Fruit fly (Drosophila melanogaster) whole organism, wandering third instar larva: ENCODE data around the gene loqs.

ENCODE experiments used
- CG9705 ChIP-seq: fragments of 200-800 bp; sonication (Bioruptor generic); optimal IDR thresholded peaks from 2 replicates; lab custom pipeline; 2018; ENCODE audit warnings: missing biosample characterization, mild to moderate bottlenecking, missing genetic modification characterization
- CrebA ChIP-seq: fragments of 200-800 bp; sonication (Bioruptor generic); optimal IDR thresholded peaks from 2 replicates; lab custom pipeline; 2016; ENCODE audit warnings: missing biosample characterization, mild to moderate bottlenecking, missing genetic modification characterization, borderline replicate concordance
- Dfd ChIP-seq: fragments of >200 bp; optimal IDR thresholded peaks from 2 replicates; lab custom pipeline; 2017; ENCODE audit warnings: missing biosample characterization, missing genetic modification characterization
- Dif ChIP-seq: fragments of 200-275, 200-300 bp; sonication (Bioruptor generic); optimal IDR thresholded peaks from 2 replicates; lab custom pipeline; 2018; ENCODE audit warnings: missing biosample characterization, missing genetic modification characterization; ENCODE audit not compliant: partially characterized antibody
- GATAd ChIP-seq: sonication (Bioruptor generic); optimal IDR thresholded peaks from 2 replicates; lab custom pipeline; 2016; ENCODE audit warnings: missing biosample characterization, missing genetic modification characterization
- HLH106 ChIP-seq: fragments of 200-800 bp; optimal IDR thresholded peaks from 3 replicates; lab custom pipeline; 2019; ENCODE audit warnings: missing biosample characterization, mild to moderate bottlenecking, missing genetic modification characterization, moderate library complexity
- Hr78 ChIP-seq: fragments of >200 bp; optimal IDR thresholded peaks from 2 replicates; lab custom pipeline; 2017; ENCODE audit warnings: missing biosample characterization, missing genetic modification characterization
- Hr83 ChIP-seq: fragments of 200-300 bp; sonication (Bioruptor generic); optimal IDR thresholded peaks from 2 replicates; lab custom pipeline; 2016; ENCODE audit warnings: missing biosample characterization, mild to moderate bottlenecking, missing genetic modification characterization, moderate library complexity; ENCODE audit not compliant: poor library complexity, severe bottlenecking
- Jra ChIP-seq: sonication (Bioruptor generic); optimal IDR thresholded peaks from 2 replicates; lab custom pipeline; 2016; ENCODE audit warnings: missing biosample characterization, missing genetic modification characterization
- Myc ChIP-seq: fragments of >200 bp; optimal IDR thresholded peaks from 2 replicates; lab custom pipeline; 2017
- N ChIP-seq: fragments of >200 bp; optimal IDR thresholded peaks from 2 replicates; lab custom pipeline; 2018; ENCODE audit warnings: missing biosample characterization, missing external identifiers, missing genetic modification characterization
- OdsH ChIP-seq: fragments of 200-800 bp; sonication (Bioruptor generic); optimal IDR thresholded peaks from 2 replicates; lab custom pipeline; 2016; ENCODE audit warnings: missing biosample characterization, mild to moderate bottlenecking, missing genetic modification characterization
- Rel ChIP-seq, 2 experiments: fragments of 200-800 bp; sonication (Bioruptor generic) in 1 of 2; optimal IDR thresholded peaks; 2 replicates in 1 of 2; 3 replicates in 1 of 2; lab custom pipeline; 2016 to 2019; ENCODE audit warnings: mild to moderate bottlenecking in 2 of 2, missing biosample characterization in 2 of 2, missing genetic modification characterization in 2 of 2, moderate library complexity in 1 of 2
- Sp1 ChIP-seq: fragments of 200-800 bp; sonication (Bioruptor generic); optimal IDR thresholded peaks from 3 replicates; lab custom pipeline; 2019; ENCODE audit warnings: missing biosample characterization, mild to moderate bottlenecking, missing genetic modification characterization, moderate library complexity
- Vsx2 ChIP-seq: fragments of 200-300, 225-300 bp; sonication (Bioruptor generic); optimal IDR thresholded peaks from 2 replicates; lab custom pipeline; 2018; ENCODE audit warnings: missing biosample characterization, missing genetic modification characterization; ENCODE audit not compliant: partially characterized antibody
- brk ChIP-seq: fragments of 200-800 bp; sonication (Bioruptor generic); optimal IDR thresholded peaks from 2 replicates; lab custom pipeline; 2016; ENCODE audit warnings: missing biosample characterization, mild to moderate bottlenecking, missing genetic modification characterization
- dl ChIP-seq, 2 experiments: fragments of 175-275, 200-275 bp in 1 of 2; fragments of 200-275 bp in 1 of 2; sonication (Bioruptor generic); optimal IDR thresholded peaks; lab custom pipeline; 2018; ENCODE audit warnings: mild to moderate bottlenecking in 2 of 2, missing biosample characterization in 2 of 2, missing genetic modification characterization in 2 of 2, moderate library complexity in 2 of 2; ENCODE audit not compliant: partially characterized antibody in 2 of 2, insufficient read depth in 1 of 2
- dmrt93B ChIP-seq: fragments of 200-800 bp; sonication (Bioruptor generic); optimal IDR thresholded peaks from 2 replicates; lab custom pipeline; 2018; ENCODE audit warnings: missing biosample characterization, mild to moderate bottlenecking, missing genetic modification characterization
- dsf ChIP-seq: sonication (Bioruptor generic); optimal IDR thresholded peaks from 2 replicates; lab custom pipeline; 2016; ENCODE audit warnings: missing biosample characterization, missing genetic modification characterization, borderline replicate concordance
- ey ChIP-seq: fragments of 200-800 bp; sonication (Bioruptor generic); optimal IDR thresholded peaks from 2 replicates; lab custom pipeline; 2016; ENCODE audit warnings: missing biosample characterization, missing genetic modification characterization
- foxo ChIP-seq, 2 experiments: fragments of 200-800 bp; sonication (Bioruptor generic); optimal IDR thresholded peaks; 2 replicates in 1 of 2; 3 replicates in 1 of 2; lab custom pipeline; 2016 to 2017; ENCODE audit warnings: missing biosample characterization in 2 of 2, missing genetic modification characterization in 2 of 2
- h ChIP-seq: fragments of 200-800 bp; sonication (Bioruptor generic); optimal IDR thresholded peaks from 3 replicates; lab custom pipeline; 2016; ENCODE audit warnings: missing biosample characterization, mild to moderate bottlenecking, missing genetic modification characterization
- jim ChIP-seq: fragments of 175-275, 200-325 bp; sonication (Bioruptor generic); optimal IDR thresholded peaks from 2 replicates; lab custom pipeline; 2016; ENCODE audit warnings: missing biosample characterization, mild to moderate bottlenecking, missing genetic modification characterization
- lola ChIP-seq: fragments of >200 bp; optimal IDR thresholded peaks from 2 replicates; lab custom pipeline; 2017; ENCODE audit warnings: missing biosample characterization, missing genetic modification characterization
- pan ChIP-seq: fragments of >200 bp; optimal IDR thresholded peaks from 2 replicates; lab custom pipeline; 2017
- psq ChIP-seq: fragments of 200-800 bp; sonication (Bioruptor generic); optimal IDR thresholded peaks from 3 replicates; lab custom pipeline; 2017; ENCODE audit warnings: missing biosample characterization, mild to moderate bottlenecking, missing genetic modification characterization, moderate library complexity
- rgr ChIP-seq: fragments of 200-800 bp; sonication (Bioruptor generic); optimal IDR thresholded peaks from 3 replicates; lab custom pipeline; 2016; ENCODE audit warnings: missing biosample characterization, mild to moderate bottlenecking, missing genetic modification characterization
- sv ChIP-seq: fragments of 200-800 bp; sonication (Bioruptor generic); optimal IDR thresholded peaks from 3 replicates; lab custom pipeline; 2016; ENCODE audit warnings: missing biosample characterization, missing genetic modification characterization
- tai ChIP-seq: sonication (Bioruptor generic); optimal IDR thresholded peaks from 2 replicates; lab custom pipeline; 2016; ENCODE audit warnings: missing biosample characterization, missing genetic modification characterization
- usp ChIP-seq: fragments of >200 bp; optimal IDR thresholded peaks from 2 replicates; lab custom pipeline; 2017; ENCODE audit warnings: missing biosample characterization, missing genetic modification characterization
- woc ChIP-seq: sonication (Bioruptor generic); optimal IDR thresholded peaks from 2 replicates; lab custom pipeline; 2016; ENCODE audit warnings: missing biosample characterization, mild to moderate bottlenecking, missing genetic modification characterization

Gene loqs

DNA sequence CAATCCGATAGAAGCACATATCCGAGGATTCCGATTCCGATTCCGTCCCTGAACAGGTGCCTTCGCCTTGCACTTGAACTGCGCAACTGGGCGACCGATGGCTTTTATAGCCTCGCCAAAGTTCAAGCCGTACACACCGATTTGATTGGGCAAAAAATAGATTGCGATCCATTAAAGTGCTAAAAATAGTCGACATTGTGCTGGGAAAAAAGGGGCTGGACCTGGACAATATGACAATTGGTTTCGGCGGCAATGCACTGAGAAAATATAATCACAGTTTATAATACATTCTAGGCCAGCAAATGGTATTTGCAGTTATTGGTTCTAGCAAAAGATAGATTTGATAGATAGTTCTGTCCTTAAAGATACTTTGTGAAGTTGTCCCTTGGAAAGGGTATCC lies 21.0 kb upstream of the loqs start, which contains the start of gene CG9377:
TSS of gene CG9377 (minus strand) at position 101 of the 400 bp plus-strand sequence.
- TF ChIP-seq psq (GFP tag; lab: Kevin White, UChicago) (no peak), lola (GFP tag; lab: Kevin White, UChicago) (no peak), foxo (GFP tag; optimal IDR thresholded peaks at IDR 0.05; lab: Kevin White, UChicago) (no peak), Rel (GFP tag; optimal IDR thresholded peaks at IDR 0.05; lab: Kevin White, UChicago) (no peak), Rel (tag; optimal IDR thresholded peaks at IDR 0.05; lab: Kevin White, UChicago) (no peak), ey (no peak), rgr (GFP tag; lab: Kevin White, UChicago) (no peak), usp (GFP tag; lab: Kevin White, UChicago) (no peak), Hr83 (no peak), h (GFP tag; lab: Kevin White, UChicago) (no peak), tai (GFP tag; lab: Kevin White, UChicago) (no peak), CrebA (GFP tag; lab: Kevin White, UChicago) (no peak), brk (GFP tag; lab: Kevin White, UChicago) (no peak), Dfd (GFP tag; lab: Kevin White, UChicago) (no peak)
- TF ChIP-seq, all 38 proteins: peak for 0

DNA sequence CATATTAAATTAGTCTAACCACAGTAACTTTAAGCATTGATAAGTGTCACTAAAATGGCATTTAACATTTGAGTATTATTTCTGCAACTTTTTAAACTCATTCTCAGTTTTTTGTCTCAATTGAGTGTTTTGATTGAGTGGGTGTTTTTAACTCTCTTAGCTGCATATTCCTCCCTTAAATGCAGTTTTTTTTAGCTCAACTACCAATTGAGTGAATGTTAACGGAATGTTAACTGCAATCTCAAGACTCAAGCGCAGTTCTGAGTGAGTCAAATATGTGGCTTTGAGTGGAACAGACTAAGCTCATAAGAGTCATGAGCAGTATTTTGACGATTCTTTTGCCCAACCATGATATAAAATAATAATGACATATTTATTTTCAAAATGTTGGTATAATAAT lies 19.5 kb upstream of the loqs start:
- TF ChIP-seq Dfd (GFP tag; lab: Kevin White, UChicago): no peak
- no peak for TF ChIP-seq Hr83
- no peak for TF ChIP-seq psq (GFP tag; lab: Kevin White, UChicago)
- TF ChIP-seq dl (GFP tag; optimal IDR thresholded peaks at IDR 0.05; lab: Kevin White, UChicago; ENCODE audit: insufficient read depth in 1 of 2, partially characterized antibody in 2 of 2): no peak
- no peak for TF ChIP-seq Myc (lab: Kevin White, UChicago)
- TF ChIP-seq brk (GFP tag; lab: Kevin White, UChicago): no peak
- TF ChIP-seq woc (GFP tag; lab: Kevin White, UChicago): no peak
- TF ChIP-seq Rel (GFP tag; optimal IDR thresholded peaks at IDR 0.05; lab: Kevin White, UChicago): no peak
- no peak for TF ChIP-seq Rel (tag; optimal IDR thresholded peaks at IDR 0.05; lab: Kevin White, UChicago)
- TF ChIP-seq tai (GFP tag; lab: Kevin White, UChicago): no peak
- no peak for TF ChIP-seq dmrt93B
- TF ChIP-seq Sp1 (GFP tag; lab: Kevin White, UChicago): no peak
- TF ChIP-seq rgr (GFP tag; lab: Kevin White, UChicago): no peak
- TF ChIP-seq usp (GFP tag; lab: Kevin White, UChicago): no peak
- no peak for TF ChIP-seq pan
- no peak for TF ChIP-seq h (GFP tag; lab: Kevin White, UChicago)
- no peak for TF ChIP-seq lola (GFP tag; lab: Kevin White, UChicago)
- TF ChIP-seq dsf (GFP tag; lab: Kevin White, UChicago): no peak
- TF ChIP-seq N (GFP tag; lab: Kevin White, UChicago): no peak

DNA sequence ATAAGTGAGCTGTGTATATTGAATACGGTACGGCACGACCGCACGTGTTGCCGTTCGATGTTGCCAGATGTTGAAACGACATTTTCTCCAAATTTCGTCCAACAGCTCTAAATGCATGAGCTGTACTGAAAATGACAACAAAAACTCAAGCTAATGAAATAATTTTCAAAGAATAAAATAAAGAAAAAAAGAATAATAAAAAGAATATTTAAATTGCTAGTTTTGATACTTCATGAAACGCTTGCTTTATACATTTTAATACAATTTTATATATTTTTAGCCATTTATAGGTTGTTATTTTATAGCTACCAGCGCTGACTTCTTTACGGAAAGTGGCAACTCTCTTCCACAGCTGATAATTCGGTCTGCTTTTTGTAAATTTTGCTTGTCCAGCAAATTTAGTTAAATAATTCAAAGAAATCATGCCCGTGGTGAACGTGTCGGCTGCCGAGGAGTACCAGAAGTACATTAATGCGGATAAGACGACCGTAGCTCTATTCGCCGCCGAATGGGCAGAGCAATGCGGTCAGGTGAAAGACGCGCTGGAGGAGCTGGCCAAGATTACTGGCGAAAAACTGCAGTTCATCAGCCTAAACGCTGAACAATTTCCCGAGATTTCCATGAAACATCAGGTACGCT lies 16.2 kb upstream of the loqs start, which contains the start of the genes Nnp-1 and Grx3:
TSS of gene Nnp-1 (minus strand) at position 81 of the 639 bp plus-strand sequence.
TSS of gene Grx3 (plus strand) at position 339 of the 639 bp plus-strand sequence.
- TF ChIP-seq psq (GFP tag; lab: Kevin White, UChicago) (peak; percentile 48), ey (peak; percentile 22), HLH106 (tag; lab: Kevin White, UChicago) (peak; percentile 82), Dif (GFP tag; lab: Kevin White, UChicago) (no peak), OdsH (peak; percentile 20), h (GFP tag; lab: Kevin White, UChicago) (peak; percentile 1), Myc (lab: Kevin White, UChicago) (peak; percentile 90), Hr83 (no peak), Dfd (GFP tag; lab: Kevin White, UChicago) (no peak), Jra (no peak), foxo (GFP tag; optimal IDR thresholded peaks at IDR 0.05; lab: Kevin White, UChicago) (peak in 1 of 2 experiments; percentile 62), CrebA (GFP tag; lab: Kevin White, UChicago) (no peak), brk (GFP tag; lab: Kevin White, UChicago) (peak; percentile 35), jim (GFP tag; lab: Kevin White, UChicago) (no peak), dl (GFP tag; optimal IDR thresholded peaks at IDR 0.05; lab: Kevin White, UChicago; ENCODE audit: insufficient read depth in 1 of 2, partially characterized antibody in 2 of 2) (no peak), Hr78 (GFP tag; lab: Kevin White, UChicago) (no peak), sv (GFP tag; lab: Kevin White, UChicago) (peak; percentile 24), CG9705 (GFP tag; lab: Kevin White, UChicago) (peak; percentile 54), woc (GFP tag; lab: Kevin White, UChicago) (peak; percentile 46), Vsx2 (GFP tag; lab: Kevin White, UChicago) (no peak), GATAd (no peak), usp (GFP tag; lab: Kevin White, UChicago) (no peak), Sp1 (GFP tag; lab: Kevin White, UChicago) (no peak), dmrt93B (peak; percentile 53)
